Worm (Caenorhabditis elegans) whole organism, L3 larva: ENCODE measurements around the gene fipr-18.

Experiments
- R02D3.7 ChIP-seq: fragments of 150-350 bp; optimal IDR thresholded peaks from 2 replicates; lab custom pipeline; 2014; ENCODE audit warnings: missing biosample characterization, missing genetic modification characterization
- ZK546.5 ChIP-seq: sonication (generic microtip); optimal IDR thresholded peaks from 2 replicates; lab custom pipeline; 2017; ENCODE audit warnings: missing biosample characterization, missing genetic modification characterization
- aly-2 ChIP-seq: fragments of 150-350 bp; optimal IDR thresholded peaks from 2 replicates; lab custom pipeline; 2014; ENCODE audit warnings: missing biosample characterization, missing genetic modification characterization
- ama-1 ChIP-seq: fragments of 150-350 bp; optimal IDR thresholded peaks from 2 replicates; lab custom pipeline; 2018
- ceh-16 ChIP-seq: sonication (generic microtip); optimal IDR thresholded peaks from 2 replicates; lab custom pipeline; 2017; ENCODE audit warnings: missing biosample characterization, missing genetic modification characterization
- ceh-28 ChIP-seq: fragments of 150-350 bp; optimal IDR thresholded peaks from 2 replicates; lab custom pipeline; 2014; ENCODE audit warnings: missing biosample characterization, missing genetic modification reagents, missing genetic modification characterization
- ceh-82 ChIP-seq: fragments of 150-350 bp; optimal IDR thresholded peaks from 2 replicates; lab custom pipeline; 2014; ENCODE audit warnings: missing biosample characterization, missing genetic modification characterization
- ceh-9 ChIP-seq: sonication (generic microtip); optimal IDR thresholded peaks from 2 replicates; lab custom pipeline; 2018; ENCODE audit warnings: missing biosample characterization, missing genetic modification characterization
- daf-12 ChIP-seq: fragments of 150-350 bp; optimal IDR thresholded peaks from 2 replicates; lab custom pipeline; 2014; ENCODE audit warnings: missing biosample characterization, missing genetic modification reagents, missing genetic modification characterization
- egl-27 ChIP-seq: sonication (generic microtip); optimal IDR thresholded peaks from 4 replicates; lab custom pipeline; 2017; ENCODE audit warnings: missing biosample characterization, missing genetic modification reagents, missing genetic modification characterization
- egl-5 ChIP-seq: fragments of 150-350 bp; optimal IDR thresholded peaks from 2 replicates; lab custom pipeline; 2017; ENCODE audit warnings: missing biosample characterization, missing genetic modification reagents, missing genetic modification characterization, inconsistent platforms
- elt-1 ChIP-seq: fragments of 150-350 bp; optimal IDR thresholded peaks from 2 replicates; lab custom pipeline; 2014; ENCODE audit warnings: missing biosample characterization, missing genetic modification characterization
- elt-2 ChIP-seq: sonication (generic microtip); optimal IDR thresholded peaks from 2 replicates; lab custom pipeline; 2016; ENCODE audit warnings: missing genetic modification reagents, mild to moderate bottlenecking, missing genetic modification characterization, missing compliant biosample characterization
- elt-3 ChIP-seq, 3 experiments: fragments of 150-350 bp in 1 of 3; sonication (generic microtip) in 2 of 3; optimal IDR thresholded peaks; 2 replicates in 2 of 3; 4 replicates in 1 of 3; lab custom pipeline; 2014 to 2017; ENCODE audit warnings: missing biosample characterization in 3 of 3, missing genetic modification characterization in 3 of 3
- eor-1 ChIP-seq, 2 experiments: fragments of 150-350 bp; optimal IDR thresholded peaks; 2 replicates each; lab custom pipeline; 2014 to 2018; ENCODE audit warnings: missing biosample characterization in 2 of 2, missing genetic modification characterization in 2 of 2
- fkh-10 ChIP-seq: sonication (generic microtip); optimal IDR thresholded peaks from 2 replicates; lab custom pipeline; 2017; ENCODE audit warnings: missing biosample characterization, missing genetic modification reagents, missing genetic modification characterization
- fkh-2 ChIP-seq: fragments of 150-350 bp; optimal IDR thresholded peaks from 2 replicates; lab custom pipeline; 2014; ENCODE audit warnings: missing biosample characterization, missing genetic modification reagents, missing genetic modification characterization
- fos-1 ChIP-seq: fragments of 150-350 bp; optimal IDR thresholded peaks from 2 replicates; lab custom pipeline; 2014; ENCODE audit warnings: missing biosample characterization, missing genetic modification characterization
- hmg-11 ChIP-seq: sonication (generic microtip); optimal IDR thresholded peaks from 2 replicates; lab custom pipeline; 2016; ENCODE audit warnings: missing genetic modification characterization, missing compliant biosample characterization
- jun-1 ChIP-seq: fragments of 150-350 bp; optimal IDR thresholded peaks from 2 replicates; lab custom pipeline; 2014; ENCODE audit warnings: missing biosample characterization, missing genetic modification reagents, missing genetic modification characterization
- lin-15B ChIP-seq: fragments of 150-350 bp; optimal IDR thresholded peaks from 2 replicates; lab custom pipeline; 2014; ENCODE audit warnings: missing biosample characterization, missing genetic modification characterization
- lin-39 ChIP-seq: fragments of 150-350 bp; optimal IDR thresholded peaks from 2 replicates; lab custom pipeline; 2018; ENCODE audit warnings: missing biosample characterization, missing genetic modification reagents, missing genetic modification characterization
- lsy-12 ChIP-seq: sonication (generic microtip); optimal IDR thresholded peaks from 2 replicates; lab custom pipeline; 2016; ENCODE audit warnings: mild to moderate bottlenecking, missing genetic modification characterization, missing compliant biosample characterization
- mdl-1 ChIP-seq: fragments of 150-350 bp; optimal IDR thresholded peaks from 2 replicates; lab custom pipeline; 2014; ENCODE audit warnings: missing biosample characterization, missing genetic modification characterization
- mml-1 ChIP-seq: fragments of 150-350 bp; sonication (generic microtip); optimal IDR thresholded peaks from 3 replicates; lab custom pipeline; 2014; ENCODE audit warnings: missing biosample characterization, missing genetic modification characterization
- nfya-1 ChIP-seq: sonication (generic microtip); optimal IDR thresholded peaks from 2 replicates; lab custom pipeline; 2017; ENCODE audit warnings: missing genetic modification characterization, mild to moderate bottlenecking, missing compliant biosample characterization, antibody characterized with exemption, moderate library complexity; ENCODE audit not compliant: insufficient read depth
- nhr-11 ChIP-seq: fragments of 150-350 bp; optimal IDR thresholded peaks from 2 replicates; lab custom pipeline; 2014; ENCODE audit warnings: missing biosample characterization, missing genetic modification characterization
- nhr-12 ChIP-seq: fragments of 150-350 bp; optimal IDR thresholded peaks from 2 replicates; lab custom pipeline; 2014; ENCODE audit warnings: missing biosample characterization, missing genetic modification characterization
- nhr-23 ChIP-seq: fragments of 150-350 bp; optimal IDR thresholded peaks from 2 replicates; lab custom pipeline; 2014; ENCODE audit warnings: missing biosample characterization, missing genetic modification reagents, missing genetic modification characterization
- nhr-237 ChIP-seq: fragments of 150-350 bp; optimal IDR thresholded peaks from 2 replicates; lab custom pipeline; 2014; ENCODE audit warnings: missing biosample characterization, missing genetic modification characterization
- nhr-25 ChIP-seq: sonication (generic microtip); optimal IDR thresholded peaks from 2 replicates; lab custom pipeline; 2017; ENCODE audit warnings: missing biosample characterization, missing genetic modification characterization
- nhr-28 ChIP-seq: fragments of 150-350 bp; optimal IDR thresholded peaks from 2 replicates; lab custom pipeline; 2014; ENCODE audit warnings: missing biosample characterization, missing genetic modification characterization
- nhr-43 ChIP-seq: sonication (generic microtip); optimal IDR thresholded peaks from 2 replicates; lab custom pipeline; 2016; ENCODE audit warnings: mild to moderate bottlenecking, missing genetic modification characterization, missing compliant biosample characterization; ENCODE audit not compliant: poor library complexity, severe bottlenecking
- nhr-67 ChIP-seq: fragments of 150-350 bp; optimal IDR thresholded peaks from 2 replicates; lab custom pipeline; 2014; ENCODE audit warnings: missing biosample characterization, missing genetic modification characterization
- nhr-76 ChIP-seq: fragments of 150-350 bp; sonication (generic microtip); optimal IDR thresholded peaks from 5 replicates; lab custom pipeline; 2014; ENCODE audit warnings: missing biosample characterization, missing genetic modification characterization
- nhr-77 ChIP-seq: fragments of 150-350 bp; optimal IDR thresholded peaks from 2 replicates; lab custom pipeline; 2014; ENCODE audit warnings: missing biosample characterization, missing genetic modification characterization
- pha-4 ChIP-seq: fragments of 150-350 bp; optimal IDR thresholded peaks from 2 replicates; lab custom pipeline; 2014; ENCODE audit warnings: missing biosample characterization, missing genetic modification reagents, missing genetic modification characterization
- pqm-1 ChIP-seq: fragments of 150-350 bp; optimal IDR thresholded peaks from 2 replicates; lab custom pipeline; 2017; ENCODE audit warnings: missing biosample characterization, missing genetic modification characterization, inconsistent platforms
- sea-2 ChIP-seq: fragments of 150-350 bp; sonication (generic microtip); optimal IDR thresholded peaks from 4 replicates; lab custom pipeline; 2014; ENCODE audit warnings: missing biosample characterization, missing genetic modification reagents, missing genetic modification characterization
- skn-1 ChIP-seq: fragments of 150-350 bp; optimal IDR thresholded peaks from 2 replicates; lab custom pipeline; 2014; ENCODE audit warnings: missing biosample characterization, missing genetic modification characterization
- snpc-4 ChIP-seq: fragments of 150-350 bp; optimal IDR thresholded peaks from 2 replicates; lab custom pipeline; 2014; ENCODE audit warnings: missing biosample characterization, missing genetic modification characterization
- tbx-2 ChIP-seq: sonication (generic microtip); optimal IDR thresholded peaks from 2 replicates; lab custom pipeline; 2016; ENCODE audit warnings: mild to moderate bottlenecking, missing genetic modification characterization, missing compliant biosample characterization
- unc-39 ChIP-seq: sonication (generic microtip); optimal IDR thresholded peaks from 4 replicates; lab custom pipeline; 2017; ENCODE audit warnings: missing biosample characterization, missing genetic modification characterization
- unc-62 ChIP-seq: fragments of 150-350 bp; sonication (generic microtip); optimal IDR thresholded peaks from 4 replicates; lab custom pipeline; 2014; ENCODE audit warnings: missing biosample characterization, missing genetic modification reagents, missing genetic modification characterization
- zag-1 ChIP-seq: fragments of 150-350 bp; optimal IDR thresholded peaks from 2 replicates; lab custom pipeline; 2014; ENCODE audit warnings: missing biosample characterization, missing genetic modification characterization
- ztf-11 ChIP-seq: fragments of 150-350 bp; optimal IDR thresholded peaks from 2 replicates; lab custom pipeline; 2014; ENCODE audit warnings: missing biosample characterization, missing genetic modification characterization
- ztf-4 ChIP-seq: fragments of 150-350 bp; optimal IDR thresholded peaks from 2 replicates; lab custom pipeline; 2014; ENCODE audit warnings: missing biosample characterization, missing genetic modification characterization

fipr-18 gene

ce11 chrIII:7465347-7465746 is 6.2 kb downstream of the fipr-18 start, which contains the start of gene fum-1:
fum-1 (plus strand) TSS chrIII:7465605.
- TF ChIP-seq nhr-12 (tag; lab: Kevin White, UChicago), result no peak
- TF ChIP-seq hmg-11 (tag; lab: Kevin White, UChicago), result peak; percentile 21
- TF ChIP-seq nhr-237, result no peak
- TF ChIP-seq nhr-23 (tag; lab: Kevin White, UChicago), result peak; percentile 71
- TF ChIP-seq zag-1 (tag; lab: Kevin White, UChicago), result no peak
- peak; percentile 18 for TF ChIP-seq elt-1 (tag; lab: Kevin White, UChicago)
- peak; percentile 53 for TF ChIP-seq lin-15B (tag; lab: Kevin White, UChicago)
- TF ChIP-seq unc-39 (tag; lab: Kevin White, UChicago), result no peak
- peak; percentile 45 for TF ChIP-seq elt-2 (tag; lab: Kevin White, UChicago)
- no peak for TF ChIP-seq ceh-82 (tag; lab: Kevin White, UChicago)
- TF ChIP-seq nhr-77 (tag; lab: Kevin White, UChicago), result no peak
- no peak for TF ChIP-seq mdl-1 (tag; lab: Kevin White, UChicago)
- TF ChIP-seq nhr-11 (tag; lab: Kevin White, UChicago), result no peak
- TF ChIP-seq ztf-11 (tag; lab: Kevin White, UChicago), result no peak
- no peak for TF ChIP-seq fkh-2 (tag; lab: Kevin White, UChicago)
- TF ChIP-seq skn-1 (tag; lab: Kevin White, UChicago), result no peak
- no peak for TF ChIP-seq nhr-28 (tag; lab: Kevin White, UChicago)
- TF ChIP-seq ceh-16, result no peak
- TF ChIP-seq daf-12 (tag; lab: Kevin White, UChicago), result no peak
- TF ChIP-seq eor-1 (tag; optimal IDR thresholded peaks at IDR 0.05; lab: Kevin White, UChicago), result no peak
- TF ChIP-seq nhr-76 (tag; lab: Kevin White, UChicago), result no peak
- TF ChIP-seq lin-39 (tag; lab: Kevin White, UChicago), result peak; percentile 7
- TF ChIP-seq R02D3.7 (tag; lab: Kevin White, UChicago), result no peak
- TF ChIP-seq nhr-43 (tag; lab: Kevin White, UChicago), result peak; percentile 48
- no peak for TF ChIP-seq sea-2 (GFP tag; lab: Kevin White, UChicago)
- TF ChIP-seq fos-1 (tag; lab: Kevin White, UChicago), result no peak
- TF ChIP-seq elt-3 (tag; optimal IDR thresholded peaks at IDR 0.05; lab: Kevin White, UChicago), result no peak
- no peak for TF ChIP-seq ZK546.5 (tag; lab: Kevin White, UChicago)
- peak; percentile 79 for TF ChIP-seq ama-1 (lab: Kevin White, UChicago)
- no peak for TF ChIP-seq ceh-9
- no peak for TF ChIP-seq aly-2
- TF ChIP-seq lsy-12 (tag; lab: Kevin White, UChicago), result peak; percentile 46
- TF ChIP-seq fkh-10 (GFP tag; lab: Kevin White, UChicago), result no peak
- TF ChIP-seq unc-62 (GFP tag; lab: Kevin White, UChicago), result no peak
- no peak for TF ChIP-seq snpc-4
- no peak for TF ChIP-seq egl-27
- TF ChIP-seq nfya-1, result peak; percentile 50
- TF ChIP-seq ztf-4 (tag; lab: Kevin White, UChicago), result no peak
- TF ChIP-seq ceh-28 (tag; lab: Kevin White, UChicago), result no peak
- no peak for TF ChIP-seq jun-1 (tag; lab: Kevin White, UChicago)
- TF ChIP-seq mml-1 (tag; lab: Kevin White, UChicago), result no peak
- no peak for TF ChIP-seq pqm-1
- TF ChIP-seq egl-5 (tag; lab: Kevin White, UChicago), result no peak
- no peak for TF ChIP-seq nhr-67
- TF ChIP-seq pha-4, result peak; percentile 79
- no peak for TF ChIP-seq tbx-2 (tag; lab: Kevin White, UChicago)
- peak; percentile 75 for TF ChIP-seq nhr-25 (tag; lab: Kevin White, UChicago)
- TF ChIP-seq, all 47 proteins: peak for 12
